Worm (Caenorhabditis elegans): ENCODE results near the gene F36D3.4.

- TF ChIP-seq ceh-82 (tag; optimal IDR thresholded peaks at IDR 0.05) (no peak), nhr-237 (tag; optimal IDR thresholded peaks at IDR 0.05) (no peak), aly-2 (tag; optimal IDR thresholded peaks at IDR 0.05) (no peak), lin-13 (GFP tag; optimal IDR thresholded peaks at IDR 0.05) (no peak), elt-3 (tag; optimal IDR thresholded peaks at IDR 0.05) (no peak), dmd-4 (tag; optimal IDR thresholded peaks at IDR 0.05) (no peak), unc-62 (GFP tag; optimal IDR thresholded peaks at IDR 0.05) (no peak), mdl-1 (tag; optimal IDR thresholded peaks at IDR 0.05) (no peak)
Observed at ce11 chrV:16540657-16541056, 23.1 kb upstream of the F36D3.4 start.
